Worm (Caenorhabditis elegans) whole organism, L3 larva: ENCODE results near the gene gst-36.

Experiments used
- R02D3.7 ChIP-seq: fragments of 150-350 bp; optimal IDR thresholded peaks from 2 replicates; lab custom pipeline; 2014; ENCODE audit warnings: missing biosample characterization, missing genetic modification characterization
- ZK546.5 ChIP-seq: sonication (generic microtip); optimal IDR thresholded peaks from 2 replicates; lab custom pipeline; 2017; ENCODE audit warnings: missing biosample characterization, missing genetic modification characterization
- aly-2 ChIP-seq: fragments of 150-350 bp; optimal IDR thresholded peaks from 2 replicates; lab custom pipeline; 2014; ENCODE audit warnings: missing biosample characterization, missing genetic modification characterization
- ama-1 ChIP-seq: fragments of 150-350 bp; optimal IDR thresholded peaks from 2 replicates; lab custom pipeline; 2018
- ceh-16 ChIP-seq: sonication (generic microtip); optimal IDR thresholded peaks from 2 replicates; lab custom pipeline; 2017; ENCODE audit warnings: missing biosample characterization, missing genetic modification characterization
- ceh-28 ChIP-seq: fragments of 150-350 bp; optimal IDR thresholded peaks from 2 replicates; lab custom pipeline; 2014; ENCODE audit warnings: missing biosample characterization, missing genetic modification reagents, missing genetic modification characterization
- ceh-82 ChIP-seq: fragments of 150-350 bp; optimal IDR thresholded peaks from 2 replicates; lab custom pipeline; 2014; ENCODE audit warnings: missing biosample characterization, missing genetic modification characterization
- daf-12 ChIP-seq: fragments of 150-350 bp; optimal IDR thresholded peaks from 2 replicates; lab custom pipeline; 2014; ENCODE audit warnings: missing biosample characterization, missing genetic modification reagents, missing genetic modification characterization
- elt-2 ChIP-seq: sonication (generic microtip); optimal IDR thresholded peaks from 2 replicates; lab custom pipeline; 2016; ENCODE audit warnings: missing genetic modification reagents, mild to moderate bottlenecking, missing genetic modification characterization, missing compliant biosample characterization
- eor-1 ChIP-seq, 2 experiments: fragments of 150-350 bp; optimal IDR thresholded peaks; 2 replicates each; lab custom pipeline; 2014 to 2018; ENCODE audit warnings: missing biosample characterization in 2 of 2, missing genetic modification characterization in 2 of 2
- fkh-10 ChIP-seq: sonication (generic microtip); optimal IDR thresholded peaks from 2 replicates; lab custom pipeline; 2017; ENCODE audit warnings: missing biosample characterization, missing genetic modification reagents, missing genetic modification characterization
- fkh-2 ChIP-seq: fragments of 150-350 bp; optimal IDR thresholded peaks from 2 replicates; lab custom pipeline; 2014; ENCODE audit warnings: missing biosample characterization, missing genetic modification reagents, missing genetic modification characterization
- fos-1 ChIP-seq: fragments of 150-350 bp; optimal IDR thresholded peaks from 2 replicates; lab custom pipeline; 2014; ENCODE audit warnings: missing biosample characterization, missing genetic modification characterization
- hmg-11 ChIP-seq: sonication (generic microtip); optimal IDR thresholded peaks from 2 replicates; lab custom pipeline; 2016; ENCODE audit warnings: missing genetic modification characterization, missing compliant biosample characterization
- jun-1 ChIP-seq: fragments of 150-350 bp; optimal IDR thresholded peaks from 2 replicates; lab custom pipeline; 2014; ENCODE audit warnings: missing biosample characterization, missing genetic modification reagents, missing genetic modification characterization
- lin-15B ChIP-seq: fragments of 150-350 bp; optimal IDR thresholded peaks from 2 replicates; lab custom pipeline; 2014; ENCODE audit warnings: missing biosample characterization, missing genetic modification characterization
- mml-1 ChIP-seq: fragments of 150-350 bp; sonication (generic microtip); optimal IDR thresholded peaks from 3 replicates; lab custom pipeline; 2014; ENCODE audit warnings: missing biosample characterization, missing genetic modification characterization
- nfya-1 ChIP-seq: sonication (generic microtip); optimal IDR thresholded peaks from 2 replicates; lab custom pipeline; 2017; ENCODE audit warnings: missing genetic modification characterization, mild to moderate bottlenecking, missing compliant biosample characterization, antibody characterized with exemption, moderate library complexity; ENCODE audit not compliant: insufficient read depth
- nhr-23 ChIP-seq: fragments of 150-350 bp; optimal IDR thresholded peaks from 2 replicates; lab custom pipeline; 2014; ENCODE audit warnings: missing biosample characterization, missing genetic modification reagents, missing genetic modification characterization
- nhr-237 ChIP-seq: fragments of 150-350 bp; optimal IDR thresholded peaks from 2 replicates; lab custom pipeline; 2014; ENCODE audit warnings: missing biosample characterization, missing genetic modification characterization
- nhr-25 ChIP-seq: sonication (generic microtip); optimal IDR thresholded peaks from 2 replicates; lab custom pipeline; 2017; ENCODE audit warnings: missing biosample characterization, missing genetic modification characterization
- nhr-28 ChIP-seq: fragments of 150-350 bp; optimal IDR thresholded peaks from 2 replicates; lab custom pipeline; 2014; ENCODE audit warnings: missing biosample characterization, missing genetic modification characterization
- nhr-43 ChIP-seq: sonication (generic microtip); optimal IDR thresholded peaks from 2 replicates; lab custom pipeline; 2016; ENCODE audit warnings: mild to moderate bottlenecking, missing genetic modification characterization, missing compliant biosample characterization; ENCODE audit not compliant: poor library complexity, severe bottlenecking
- nhr-67 ChIP-seq: fragments of 150-350 bp; optimal IDR thresholded peaks from 2 replicates; lab custom pipeline; 2014; ENCODE audit warnings: missing biosample characterization, missing genetic modification characterization
- nhr-77 ChIP-seq: fragments of 150-350 bp; optimal IDR thresholded peaks from 2 replicates; lab custom pipeline; 2014; ENCODE audit warnings: missing biosample characterization, missing genetic modification characterization
- pha-4 ChIP-seq: fragments of 150-350 bp; optimal IDR thresholded peaks from 2 replicates; lab custom pipeline; 2014; ENCODE audit warnings: missing biosample characterization, missing genetic modification reagents, missing genetic modification characterization
- pqm-1 ChIP-seq: fragments of 150-350 bp; optimal IDR thresholded peaks from 2 replicates; lab custom pipeline; 2017; ENCODE audit warnings: missing biosample characterization, missing genetic modification characterization, inconsistent platforms
- snpc-4 ChIP-seq: fragments of 150-350 bp; optimal IDR thresholded peaks from 2 replicates; lab custom pipeline; 2014; ENCODE audit warnings: missing biosample characterization, missing genetic modification characterization
- tbx-2 ChIP-seq: sonication (generic microtip); optimal IDR thresholded peaks from 2 replicates; lab custom pipeline; 2016; ENCODE audit warnings: mild to moderate bottlenecking, missing genetic modification characterization, missing compliant biosample characterization
- unc-39 ChIP-seq: sonication (generic microtip); optimal IDR thresholded peaks from 4 replicates; lab custom pipeline; 2017; ENCODE audit warnings: missing biosample characterization, missing genetic modification characterization
- unc-62 ChIP-seq: fragments of 150-350 bp; sonication (generic microtip); optimal IDR thresholded peaks from 4 replicates; lab custom pipeline; 2014; ENCODE audit warnings: missing biosample characterization, missing genetic modification reagents, missing genetic modification characterization
- ztf-11 ChIP-seq: fragments of 150-350 bp; optimal IDR thresholded peaks from 2 replicates; lab custom pipeline; 2014; ENCODE audit warnings: missing biosample characterization, missing genetic modification characterization

The gst-36 gene

DNA sequence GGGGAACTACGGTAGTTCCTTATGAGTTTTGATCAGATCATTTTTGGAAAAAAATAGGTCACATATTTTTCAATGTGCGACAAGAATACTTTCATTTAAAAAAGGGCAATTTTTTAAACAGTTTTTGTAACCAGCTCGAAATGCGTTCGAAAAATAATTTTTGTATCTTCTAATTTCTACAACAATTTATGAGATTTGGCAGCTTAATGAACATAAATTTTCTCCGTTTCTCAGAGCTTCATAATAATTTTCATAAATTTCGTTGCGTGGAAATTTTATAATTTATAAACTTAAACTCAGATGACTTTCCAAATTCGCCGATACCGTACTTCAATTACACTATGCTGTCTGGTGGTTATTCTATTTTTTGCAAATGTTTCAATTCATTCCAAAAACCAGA lies 32.1 kb upstream of the gst-36 start, which contains the start of gene F21G4.3:
TSS of gene F21G4.3 (plus strand) at position 301 of the 400 bp plus-strand sequence.
- TF ChIP-seq fos-1 (tag; lab: Kevin White, UChicago), result no peak
- no peak for TF ChIP-seq R02D3.7 (tag; lab: Kevin White, UChicago)
- no peak for TF ChIP-seq nhr-43 (tag; lab: Kevin White, UChicago)
- no peak for TF ChIP-seq nfya-1 (tag; lab: Kevin White, UChicago)
- TF ChIP-seq unc-39 (tag; lab: Kevin White, UChicago), result no peak
- no peak for TF ChIP-seq nhr-77
- TF ChIP-seq jun-1 (tag; lab: Kevin White, UChicago), result no peak
- no peak for TF ChIP-seq snpc-4 (tag; lab: Kevin White, UChicago)
- no peak for TF ChIP-seq aly-2 (tag; lab: Kevin White, UChicago)
- TF ChIP-seq ceh-28 (tag; lab: Kevin White, UChicago), result no peak
- no peak for TF ChIP-seq fkh-10 (GFP tag; lab: Kevin White, UChicago)
- TF ChIP-seq nhr-28 (tag; lab: Kevin White, UChicago), result no peak
- no peak for TF ChIP-seq ZK546.5 (tag; lab: Kevin White, UChicago)
- no peak for TF ChIP-seq lin-15B (tag; lab: Kevin White, UChicago)
- no peak for TF ChIP-seq elt-2
- TF ChIP-seq unc-62 (GFP tag; lab: Kevin White, UChicago), result no peak
- no peak for TF ChIP-seq pha-4 (tag; lab: Kevin White, UChicago)
- TF ChIP-seq ama-1 (lab: Kevin White, UChicago), result no peak

DNA sequence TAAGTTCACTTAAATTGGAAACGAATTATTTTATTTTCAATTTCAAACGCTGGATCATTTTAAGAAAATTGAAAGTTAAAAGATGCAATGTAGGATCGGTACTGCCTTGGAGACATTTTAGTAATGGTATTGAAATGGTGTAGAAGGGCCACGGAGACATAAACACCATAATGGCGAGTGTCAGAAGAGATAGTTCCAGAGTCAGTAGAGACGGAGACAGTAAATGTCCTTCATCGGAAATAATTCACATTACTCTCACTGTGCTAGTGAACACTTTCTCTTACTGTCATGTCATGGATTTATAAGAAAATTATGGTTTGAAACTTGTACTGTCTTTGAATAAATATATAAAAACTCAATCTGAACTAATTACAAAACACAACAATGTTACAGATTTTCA lies 30.3 kb upstream of the gst-36 start:
- peak; percentile 4 for TF ChIP-seq nhr-25 (tag; lab: Kevin White, UChicago)
- TF ChIP-seq nhr-237 (tag; lab: Kevin White, UChicago), result no peak
- no peak for TF ChIP-seq fkh-2 (tag; lab: Kevin White, UChicago)
- no peak for TF ChIP-seq fos-1 (tag; lab: Kevin White, UChicago)
- no peak for TF ChIP-seq R02D3.7 (tag; lab: Kevin White, UChicago)

DNA sequence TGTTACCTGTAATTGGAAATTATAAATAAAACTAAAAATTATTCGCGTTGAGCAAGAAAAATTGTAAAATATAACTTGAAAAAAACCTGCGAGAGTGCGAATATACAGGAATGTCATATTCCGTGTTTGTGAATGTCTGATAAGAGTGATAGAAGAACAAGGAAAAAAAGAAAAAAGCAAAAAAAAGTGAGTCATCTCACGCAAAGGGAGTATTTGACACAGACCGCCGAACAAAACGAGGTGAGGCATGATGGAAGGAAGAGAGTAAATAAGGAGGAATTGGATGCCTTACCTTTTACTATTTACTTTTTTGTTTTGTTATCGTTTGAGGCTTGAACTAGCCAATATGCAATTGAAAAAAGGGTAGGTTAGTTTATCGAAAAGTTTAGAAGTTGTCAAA lies 29.6 kb upstream of the gst-36 start, which contains the start of gene F21G4.1:
TSS of gene F21G4.1 (minus strand) at position 6 of the 400 bp plus-strand sequence.
- TF ChIP-seq pqm-1 (tag; lab: Kevin White, UChicago) (peak; percentile 25), nhr-43 (tag; lab: Kevin White, UChicago) (no peak), elt-2 (peak; percentile 57), ZK546.5 (tag; lab: Kevin White, UChicago) (no peak), fos-1 (tag; lab: Kevin White, UChicago) (peak; percentile 21), pha-4 (tag; lab: Kevin White, UChicago) (peak; percentile 91), ceh-16 (tag; lab: Kevin White, UChicago) (no peak)
- TF ChIP-seq, all 47 proteins: peak for 4

DNA sequence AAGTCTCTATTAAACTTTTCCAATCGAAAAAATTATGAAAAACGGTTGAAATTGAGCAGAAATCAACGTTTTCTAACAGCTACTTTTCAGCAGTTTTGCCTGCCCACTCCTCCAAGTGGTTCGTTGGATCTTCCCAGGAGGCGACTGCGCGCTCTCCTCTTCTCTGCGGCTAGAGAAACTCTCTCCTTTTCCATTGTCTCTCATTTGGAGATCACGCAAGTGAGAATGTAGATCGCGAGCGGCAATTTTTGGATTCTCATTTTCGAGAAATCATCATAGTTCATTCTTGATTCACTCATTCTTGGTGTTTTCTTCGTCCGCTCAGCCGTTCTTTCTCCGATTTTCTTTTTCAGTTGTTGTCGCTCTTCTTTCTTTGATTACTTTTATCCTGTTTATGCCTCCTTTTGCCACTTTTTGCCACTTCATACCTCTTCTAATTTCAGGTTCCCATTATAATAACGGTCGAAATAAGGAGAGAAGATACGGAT lies 21.1 kb upstream of the gst-36 start, which contains the start of gene mrp-4:
TSS of gene mrp-4 (plus strand) at position 438 of the 488 bp plus-strand sequence.
- TF ChIP-seq nhr-23 (no peak), hmg-11 (no peak)
- TF ChIP-seq, all 47 proteins: peak for 0

DNA sequence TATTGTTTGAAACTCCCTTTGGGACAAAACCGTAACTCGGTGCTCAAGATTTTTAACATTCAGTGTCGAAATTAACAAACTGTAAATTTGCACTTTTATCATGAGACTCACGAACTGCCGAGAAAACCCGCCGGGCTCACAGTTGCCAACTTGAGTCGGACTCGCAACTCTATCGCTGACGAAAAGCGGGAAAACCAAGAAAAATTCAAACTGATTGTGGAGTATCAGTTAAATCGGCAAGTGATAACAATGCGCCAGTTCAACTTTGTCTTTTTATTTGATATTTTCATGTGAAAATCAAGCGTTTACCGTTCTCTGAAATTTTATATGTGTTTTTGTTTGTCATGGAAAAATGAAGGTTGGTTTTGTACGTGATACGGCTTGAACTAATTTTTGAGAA lies 19.8 kb upstream of the gst-36 start:
- TF ChIP-seq eor-1 (tag; optimal IDR thresholded peaks at IDR 0.05; lab: Kevin White, UChicago) (no peak), R02D3.7 (tag; lab: Kevin White, UChicago) (no peak), ceh-16 (tag; lab: Kevin White, UChicago) (no peak), ceh-82 (tag; lab: Kevin White, UChicago) (no peak), fkh-2 (tag; lab: Kevin White, UChicago) (no peak), elt-2 (peak; percentile 83), tbx-2 (no peak), ztf-11 (tag; lab: Kevin White, UChicago) (no peak)

DNA sequence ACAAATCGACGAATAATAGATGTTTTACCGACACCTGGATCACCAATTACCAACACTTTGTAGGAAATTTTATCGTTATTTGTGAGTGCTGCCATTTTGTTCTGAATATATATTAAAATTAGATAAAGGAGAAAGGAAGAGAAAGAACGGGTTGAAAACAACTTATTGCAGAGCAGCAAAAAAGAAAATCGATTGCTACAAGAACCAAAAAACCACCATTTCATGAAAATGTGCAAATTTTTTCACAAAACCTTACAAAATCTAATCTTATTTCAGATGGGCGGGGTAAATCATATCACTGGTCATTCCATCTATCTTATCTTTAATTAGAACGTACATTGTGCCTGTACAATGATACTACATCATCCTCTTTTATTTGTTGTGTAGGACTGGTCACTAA lies 19.4 kb upstream of the gst-36 start, which contains the start of gene glo-1:
TSS of gene glo-1 (minus strand) at position 101 of the 400 bp plus-strand sequence.
- TF ChIP-seq pqm-1 (tag; lab: Kevin White, UChicago), result no peak
- no peak for TF ChIP-seq ceh-28 (tag; lab: Kevin White, UChicago)
- no peak for TF ChIP-seq daf-12 (tag; lab: Kevin White, UChicago)
- TF ChIP-seq lin-15B (tag; lab: Kevin White, UChicago), result no peak
- no peak for TF ChIP-seq mml-1
- no peak for TF ChIP-seq nhr-67 (tag; lab: Kevin White, UChicago)
